Fruit fly (Drosophila melanogaster) whole organism, adult: ENCODE data around the gene Cpr65Ay.

Experiments used
- CG11617 ChIP-seq: fragments of 200-800 bp; sonication (Bioruptor generic); optimal IDR thresholded peaks from 2 replicates; lab custom pipeline; 2017; ENCODE audit warnings: mild to moderate bottlenecking, missing biosample characterization, missing genetic modification reagents, missing genetic modification characterization
- CG1620 ChIP-seq: fragments of 200-800 bp; sonication (Bioruptor generic); optimal IDR thresholded peaks from 2 replicates; lab custom pipeline; 2016; ENCODE audit warnings: missing biosample characterization, missing genetic modification characterization
- CG33017 ChIP-seq: fragments of 200-800 bp; sonication (Bioruptor generic); optimal IDR thresholded peaks from 2 replicates; lab custom pipeline; 2018; ENCODE audit warnings: missing biosample characterization, mild to moderate bottlenecking, missing genetic modification characterization, moderate library complexity
- CG7101 ChIP-seq: fragments of 200-800 bp; sonication (Bioruptor generic); optimal IDR thresholded peaks from 2 replicates; lab custom pipeline; 2018; ENCODE audit warnings: missing biosample characterization, mild to moderate bottlenecking, missing genetic modification characterization, moderate library complexity
- Mnt ChIP-seq: fragments of 200-800 bp; sonication (Bioruptor generic); optimal IDR thresholded peaks from 2 replicates; lab custom pipeline; 2016; ENCODE audit warnings: missing biosample characterization, mild to moderate bottlenecking, missing genetic modification characterization
- kay ChIP-seq: fragments of 200-800 bp; sonication (Bioruptor generic); peaks from one replicate; lab custom pipeline; 2016; ENCODE audit warnings: missing biosample characterization, missing genetic modification characterization, borderline replicate concordance
- toe ChIP-seq: fragments of 200-800 bp; sonication (Bioruptor generic); optimal IDR thresholded peaks from 2 replicates; lab custom pipeline; 2016; ENCODE audit warnings: missing biosample characterization, missing genetic modification characterization

DNA sequence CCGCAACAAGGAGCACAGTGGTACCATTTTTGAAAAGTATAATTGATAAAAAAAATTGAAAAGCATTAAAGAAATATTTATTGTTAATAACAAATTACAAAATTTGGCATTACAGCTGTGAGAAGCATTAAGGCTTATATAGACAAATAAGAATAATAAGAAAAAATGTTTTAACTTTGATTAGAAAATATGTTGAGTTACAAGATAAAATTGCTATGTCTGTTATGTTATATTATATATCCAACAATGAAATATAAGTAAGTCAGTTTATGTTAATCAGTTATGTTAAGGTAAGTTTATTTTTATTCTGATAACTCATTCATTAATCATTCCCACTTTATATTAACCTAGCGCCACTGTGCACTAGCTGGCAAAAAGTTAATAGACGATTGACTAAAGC, 1.4 kb upstream of the Cpr65Ay start:
- TF ChIP-seq CG11617 (GFP tag; lab: Kevin White, UChicago) (no peak), Mnt (GFP tag; lab: Kevin White, UChicago) (no peak), CG7101 (tag; lab: Kevin White, UChicago) (no peak), kay (GFP tag; lab: Kevin White, UChicago) (no peak), toe (no peak), CG1620 (GFP tag; lab: Kevin White, UChicago) (no peak), CG33017 (no peak)
